Worm (Caenorhabditis elegans) whole organism, L4 larva: ENCODE measurements around the gene F54B3.1.

Experiments used
- F44E2.7 ChIP-seq: fragments of 200-800 bp; sonication (Bioruptor generic); IDR thresholded peaks from 2 replicates; pipeline ENCODE4 v2.1.2; 2022; ENCODE audit warnings: missing genetic modification characterization, missing compliant biosample characterization
- Y105C5A.15 ChIP-seq: fragments of 200-800 bp; sonication (Bioruptor generic); IDR thresholded peaks from 2 replicates; pipeline ENCODE4 v1.3.6; 2022; ENCODE audit warnings: missing genetic modification characterization, missing compliant biosample characterization
- Y75B8A.6 ChIP-seq: fragments of 200-800 bp; sonication (Bioruptor generic); IDR thresholded peaks from 2 replicates; pipeline ENCODE4 v1.3.6; 2022; ENCODE audit warnings: missing genetic modification reagents, missing genetic modification characterization, missing compliant biosample characterization
- ZK546.5 ChIP-seq, 2 experiments: sonication (generic microtip); optimal IDR thresholded peaks; 2 replicates each; lab custom pipeline; 2017; ENCODE audit warnings: missing biosample characterization in 2 of 2, missing genetic modification characterization in 2 of 2
- aha-1 ChIP-seq: fragments of 150-350 bp; peaks from one replicate; lab custom pipeline; 2014; ENCODE audit warnings: missing biosample characterization, missing genetic modification characterization
- ceh-20 ChIP-seq: fragments of 200-800 bp; sonication (Bioruptor generic); IDR thresholded peaks from 2 replicates; pipeline ENCODE4 v1.3.6; 2022; ENCODE audit warnings: missing genetic modification reagents, missing genetic modification characterization, missing compliant biosample characterization
- ceh-44 ChIP-seq: fragments of 200-800 bp; sonication (Bioruptor generic); IDR thresholded peaks from 2 replicates; pipeline ENCODE4 v1.3.6; 2022; ENCODE audit warnings: missing genetic modification reagents, missing genetic modification characterization, missing compliant biosample characterization
- daf-8 ChIP-seq: fragments of 200-800 bp; sonication (Bioruptor generic); IDR thresholded peaks from 2 replicates; pipeline ENCODE4 v1.3.6; 2022; ENCODE audit warnings: missing genetic modification characterization, missing compliant biosample characterization
- dmd-6 ChIP-seq: fragments of 200-800 bp; sonication (Bioruptor generic); IDR thresholded peaks from 2 replicates; pipeline ENCODE4 v1.3.6; 2022; ENCODE audit warnings: missing genetic modification reagents, missing genetic modification characterization, missing compliant biosample characterization
- dmd-9 ChIP-seq: fragments of 200-800 bp; sonication (Bioruptor generic); IDR thresholded peaks from 2 replicates; pipeline ENCODE4 v1.3.6; 2022; ENCODE audit warnings: missing genetic modification reagents, missing genetic modification characterization, missing compliant biosample characterization
- dve-1 ChIP-seq: sonication (generic microtip); optimal IDR thresholded peaks from 2 replicates; lab custom pipeline; 2017; ENCODE audit warnings: antibody characterized with exemption, mild to moderate bottlenecking, missing genetic modification characterization, missing compliant biosample characterization; ENCODE audit not compliant: insufficient read depth
- egl-43 ChIP-seq: fragments of 200-800 bp; sonication (Bioruptor generic); IDR thresholded peaks from 2 replicates; pipeline ENCODE4 v1.3.6; 2022; ENCODE audit warnings: missing genetic modification reagents, missing genetic modification characterization, missing compliant biosample characterization
- fos-1 ChIP-seq: fragments of 150-350 bp; optimal IDR thresholded peaks from 2 replicates; lab custom pipeline; 2014; ENCODE audit warnings: missing biosample characterization, missing genetic modification characterization
- hif-1 ChIP-seq, 2 experiments: sonication (generic microtip); optimal IDR thresholded peaks; 2 replicates each; lab custom pipeline; 2016 to 2017; ENCODE audit warnings: missing compliant biosample characterization in 2 of 2, missing genetic modification characterization in 2 of 2, missing genetic modification reagents in 2 of 2, missing genotype in 2 of 2, mild to moderate bottlenecking in 1 of 2
- hlh-11 ChIP-seq: fragments of 200-800 bp; sonication (Bioruptor generic); optimal IDR thresholded peaks from 2 replicates; lab custom pipeline; 2018; ENCODE audit warnings: mild to moderate bottlenecking, missing genetic modification characterization, missing compliant biosample characterization
- hlh-30 ChIP-seq: sonication (generic microtip); optimal IDR thresholded peaks from 2 replicates; lab custom pipeline; 2017; ENCODE audit warnings: antibody characterized with exemption, mild to moderate bottlenecking, missing genetic modification characterization, missing compliant biosample characterization; ENCODE audit not compliant: insufficient read depth
- hmg-1.1 ChIP-seq: fragments of 200-800 bp; sonication (Bioruptor generic); IDR thresholded peaks from 2 replicates; pipeline ENCODE4 v1.3.6; 2022; ENCODE audit warnings: missing genetic modification reagents, missing genetic modification characterization, missing compliant biosample characterization
- lin-15B ChIP-seq: fragments of 150-350 bp; sonication (generic microtip); optimal IDR thresholded peaks from 3 replicates; lab custom pipeline; 2014; ENCODE audit warnings: missing biosample characterization, missing genetic modification characterization
- lsy-2 ChIP-seq, 2 experiments: fragments of 150-350 bp in 1 of 2; sonication (generic microtip) in 1 of 2; optimal IDR thresholded peaks; 2 replicates each; lab custom pipeline; 2014 to 2017; ENCODE audit warnings: missing biosample characterization in 2 of 2, missing genetic modification characterization in 2 of 2
- madf-5 ChIP-seq, 2 experiments: fragments of 200-800 bp; sonication (Bioruptor generic); IDR thresholded peaks; 2 replicates each; pipeline ENCODE4 v1.3.6; 2022; ENCODE audit warnings: missing compliant biosample characterization in 2 of 2, missing genetic modification characterization in 2 of 2
- mdl-1 ChIP-seq, 2 experiments: fragments of 150-350 bp in 1 of 2; sonication (generic microtip) in 1 of 2; optimal IDR thresholded peaks; 2 replicates each; lab custom pipeline; 2014 to 2017; ENCODE audit warnings: missing biosample characterization in 2 of 2, missing genetic modification characterization in 2 of 2
- mxl-3 ChIP-seq: fragments of 200-800 bp; sonication (Bioruptor generic); optimal IDR thresholded peaks from 2 replicates; lab custom pipeline; 2018; ENCODE audit warnings: mild to moderate bottlenecking, missing genetic modification characterization, missing compliant biosample characterization
- nhr-10 ChIP-seq: fragments of 150-350 bp; optimal IDR thresholded peaks from 2 replicates; lab custom pipeline; 2014; ENCODE audit warnings: missing biosample characterization, missing genetic modification characterization
- nhr-237 ChIP-seq: sonication (generic microtip); optimal IDR thresholded peaks from 2 replicates; lab custom pipeline; 2017; ENCODE audit warnings: missing biosample characterization, missing genetic modification characterization
- nhr-28 ChIP-seq: fragments of 150-350 bp; optimal IDR thresholded peaks from 2 replicates; lab custom pipeline; 2014; ENCODE audit warnings: missing biosample characterization, missing genetic modification characterization
- pqm-1 ChIP-seq: sonication (generic microtip); optimal IDR thresholded peaks from 2 replicates; lab custom pipeline; 2017; ENCODE audit warnings: missing biosample characterization, missing genetic modification characterization
- saeg-2 ChIP-seq: fragments of 200-800 bp; sonication (Bioruptor generic); IDR thresholded peaks from 2 replicates; pipeline ENCODE4 v1.3.6; 2022; ENCODE audit warnings: missing genetic modification reagents, missing genetic modification characterization, missing compliant biosample characterization
- spr-1 ChIP-seq: sonication (generic microtip); optimal IDR thresholded peaks from 2 replicates; lab custom pipeline; 2016; ENCODE audit warnings: mild to moderate bottlenecking, missing genetic modification characterization, missing compliant biosample characterization
- spr-3 ChIP-seq: fragments of 200-800 bp; sonication (Bioruptor generic); optimal IDR thresholded peaks from 2 replicates; lab custom pipeline; 2018; ENCODE audit warnings: mild to moderate bottlenecking, missing genetic modification characterization, missing compliant biosample characterization
- tra-1 ChIP-seq: fragments of 200-800 bp; sonication (Bioruptor generic); IDR thresholded peaks from 2 replicates; pipeline ENCODE4 v1.3.6; 2022; ENCODE audit warnings: missing genetic modification reagents, missing genetic modification characterization, missing compliant biosample characterization
- unc-130 ChIP-seq: sonication (generic microtip); optimal IDR thresholded peaks from 2 replicates; lab custom pipeline; 2016; ENCODE audit warnings: missing genetic modification reagents, missing genetic modification characterization, missing compliant biosample characterization
- unc-62 ChIP-seq, 3 experiments: fragments of 150-350 bp in 1 of 3; sonication (generic microtip); optimal IDR thresholded peaks in 2 of 3; peaks in 1 of 3; 1 replicate in 1 of 3; 2 replicates in 2 of 3; lab custom pipeline; 2014 to 2017; ENCODE audit warnings: missing biosample characterization in 3 of 3, missing genetic modification characterization in 3 of 3, missing genetic modification reagents in 3 of 3, missing genotype in 1 of 3
- zfp-2 ChIP-seq: sonication (generic microtip); optimal IDR thresholded peaks from 2 replicates; lab custom pipeline; 2016; ENCODE audit warnings: mild to moderate bottlenecking, missing genetic modification characterization, missing compliant biosample characterization

The F54B3.1 gene

DNA sequence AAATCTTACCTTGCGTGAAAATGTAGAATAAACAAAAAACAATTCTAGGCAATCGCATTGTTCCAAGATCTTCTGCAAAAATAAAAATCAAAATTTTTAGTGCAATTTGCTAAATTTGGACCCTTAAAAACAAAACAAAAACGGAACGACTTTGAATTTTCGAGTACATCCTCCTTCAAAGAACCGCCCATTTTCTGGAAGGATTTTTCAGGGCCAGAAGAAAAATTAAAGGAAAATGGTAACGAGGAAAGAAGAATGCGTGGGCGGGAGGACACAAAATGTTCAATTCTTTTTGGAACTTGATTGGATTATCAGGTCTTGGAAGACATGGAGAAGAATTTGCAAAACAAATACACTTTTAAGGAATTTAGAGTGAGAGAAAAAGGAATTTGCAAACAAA lies 20.0 kb downstream of the F54B3.1 start, which contains the start of gene F54B3.4:
Gene F54B3.4 (minus strand): TSS at position 101 of the 400 bp plus-strand sequence.
- no peak for TF ChIP-seq ZK546.5 (tag; optimal IDR thresholded peaks at IDR 0.05; lab: Kevin White, UChicago)

DNA sequence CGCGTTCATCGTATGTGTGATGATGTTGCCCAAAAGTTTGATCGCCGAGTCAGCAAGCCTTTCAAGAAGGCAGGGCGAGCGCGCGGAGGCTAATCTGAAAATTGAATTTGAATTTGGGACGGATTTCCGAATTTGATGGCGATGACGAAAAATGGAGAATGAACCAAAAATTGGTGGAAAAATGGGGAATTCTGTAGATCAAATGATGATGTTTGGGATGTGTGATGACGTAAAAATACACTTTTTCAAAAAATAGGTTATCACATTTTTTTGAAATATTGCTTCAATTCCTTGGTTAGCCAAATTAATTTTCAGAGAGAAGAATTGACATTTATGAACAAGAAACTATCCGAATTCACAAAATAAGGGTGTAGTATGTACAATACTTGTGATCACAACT lies 28.5 kb downstream of the F54B3.1 start, which contains the start of gene ZK971.1:
Gene ZK971.1 (minus strand): TSS at position 101 of the 400 bp plus-strand sequence.
- TF ChIP-seq daf-8 (GFP tag; lab: Robert Waterston, UW): no peak
- no peak for TF ChIP-seq unc-62 (GFP tag; optimal IDR thresholded peaks at IDR 0.05 in 1 of 2; lab: Kevin White, UChicago)
- no peak for TF ChIP-seq unc-62 (tag; optimal IDR thresholded peaks at IDR 0.05; lab: Kevin White, UChicago)
- no peak for TF ChIP-seq tra-1 (GFP tag; lab: Robert Waterston, UW)
- no peak for TF ChIP-seq spr-3 (GFP tag; lab: Kevin White, UChicago)
- no peak for TF ChIP-seq F44E2.7 (GFP tag; lab: Robert Waterston, UW)
- no peak for TF ChIP-seq Y75B8A.6 (GFP tag; lab: Robert Waterston, UW)
- no peak for TF ChIP-seq dmd-9 (GFP tag; lab: Robert Waterston, UW)
- no peak for TF ChIP-seq madf-5 (GFP tag; IDR thresholded peaks at IDR 0.05; lab: Robert Waterston, UW)
- no peak for TF ChIP-seq ceh-44 (GFP tag; lab: Robert Waterston, UW)
- TF ChIP-seq, all 104 proteins: peak for 0

DNA sequence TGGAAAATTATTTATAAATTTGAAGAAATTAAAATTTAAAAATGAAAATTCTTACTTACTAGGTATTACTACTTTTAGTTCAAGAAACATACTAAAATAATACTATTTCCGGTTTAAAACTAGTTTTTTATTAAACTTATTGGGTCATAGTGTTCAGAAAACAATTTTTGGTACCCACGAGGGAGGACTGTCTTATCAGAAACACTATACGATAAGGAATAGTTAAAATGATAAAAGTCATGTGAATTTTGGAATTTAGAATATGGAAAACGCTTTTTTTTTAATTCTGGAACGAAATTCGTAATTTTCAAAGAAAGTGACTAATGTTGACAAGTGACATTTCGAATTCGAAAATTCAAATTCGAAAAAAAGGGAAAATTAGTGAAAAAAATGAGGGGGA lies 30.6 kb downstream of the F54B3.1 start:
- TF ChIP-seq zfp-2 (tag; lab: Kevin White, UChicago): no peak
- no peak for TF ChIP-seq nhr-10 (tag; lab: Kevin White, UChicago)
- no peak for TF ChIP-seq egl-43 (GFP tag; lab: Robert Waterston, UW)
- TF ChIP-seq dve-1 (tag; lab: Kevin White, UChicago): peak; percentile 17
- TF ChIP-seq lsy-2 (tag; optimal IDR thresholded peaks at IDR 0.05; lab: Kevin White, UChicago): no peak
- peak in 1 of 2 experiments; percentile 2 for TF ChIP-seq mdl-1 (tag; optimal IDR thresholded peaks at IDR 0.05; lab: Kevin White, UChicago)
- peak; percentile 27 for TF ChIP-seq pqm-1 (tag; lab: Kevin White, UChicago)

DNA sequence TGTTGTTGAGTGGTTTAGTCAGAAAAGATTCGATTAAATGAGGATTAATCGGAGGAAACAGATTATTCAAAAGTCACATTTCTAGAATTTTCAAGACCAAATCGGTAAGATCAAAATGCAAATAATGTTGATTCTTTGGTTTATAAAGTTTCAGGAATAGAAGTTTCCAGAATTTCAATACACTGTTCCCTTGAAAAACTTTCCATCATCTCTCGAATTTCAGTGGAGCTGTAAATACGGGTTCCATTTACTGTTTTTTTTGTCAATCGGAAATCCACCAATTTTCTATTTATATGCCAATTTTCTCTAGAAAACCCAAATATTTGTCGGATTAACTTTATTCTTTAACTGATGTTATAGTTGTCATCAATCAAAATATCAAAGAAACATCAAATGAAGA lies 32.1 kb downstream of the F54B3.1 start:
- TF ChIP-seq saeg-2 (GFP tag; lab: Robert Waterston, UW) (no peak), aha-1 (tag; lab: Kevin White, UChicago) (peak; percentile 69)
- TF ChIP-seq, all 104 proteins: peak for 1

DNA sequence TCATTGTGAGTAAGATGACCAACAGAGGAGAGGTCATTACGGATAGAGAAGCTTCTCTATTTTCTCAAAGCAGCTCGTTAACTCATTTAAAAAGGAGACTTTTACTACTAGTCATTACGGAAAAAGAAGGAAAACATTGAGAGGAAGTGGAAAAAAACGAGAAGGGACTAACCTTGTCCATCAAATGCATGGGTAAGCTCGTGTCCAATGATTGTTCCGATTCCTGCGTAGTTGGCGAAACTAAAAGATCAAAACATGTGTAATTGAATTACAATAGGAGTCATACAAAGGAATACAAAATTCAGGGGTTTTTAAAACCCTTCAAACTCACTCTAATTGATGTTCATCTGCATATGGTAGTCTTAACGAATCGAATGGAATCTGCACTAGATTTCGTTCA lies 33.9 kb downstream of the F54B3.1 start:
- TF ChIP-seq spr-3 (GFP tag; lab: Kevin White, UChicago) (no peak), unc-62 (GFP tag; optimal IDR thresholded peaks at IDR 0.05 in 1 of 2; lab: Kevin White, UChicago) (peak in 1 of 2 experiments; percentile 98), unc-62 (tag; optimal IDR thresholded peaks at IDR 0.05; lab: Kevin White, UChicago) (no peak)

DNA sequence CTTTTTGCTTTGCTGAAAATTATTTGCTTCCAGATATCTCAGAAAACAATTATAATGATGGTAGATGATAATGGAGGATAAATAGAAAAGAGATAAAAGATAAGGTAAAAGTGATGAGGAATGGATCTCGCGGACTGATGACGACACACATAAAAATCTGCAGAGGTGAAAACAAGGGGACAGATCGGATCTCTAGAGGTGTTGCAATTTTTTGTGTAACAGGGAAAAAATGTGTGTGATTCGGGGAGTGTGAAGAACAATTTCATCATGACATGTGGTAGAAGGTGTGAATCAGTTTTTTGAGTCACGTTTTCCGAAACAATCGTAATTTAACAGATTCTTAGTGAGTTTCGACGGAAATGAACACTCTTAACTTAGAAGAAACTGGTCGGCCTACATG lies 37.9 kb downstream of the F54B3.1 start:
- TF ChIP-seq hlh-30 (tag; lab: Kevin White, UChicago) (peak; percentile 70), unc-130 (GFP tag; lab: Kevin White, UChicago) (no peak), mxl-3 (GFP tag; lab: Kevin White, UChicago) (peak; percentile 78), aha-1 (tag; lab: Kevin White, UChicago) (no peak), spr-1 (tag; lab: Kevin White, UChicago) (no peak), mdl-1 (tag; optimal IDR thresholded peaks at IDR 0.05; lab: Kevin White, UChicago) (peak in 1 of 2 experiments; percentile 39), hlh-11 (tag; lab: Kevin White, UChicago) (peak; percentile 48), nhr-237 (tag; lab: Kevin White, UChicago) (no peak)

DNA sequence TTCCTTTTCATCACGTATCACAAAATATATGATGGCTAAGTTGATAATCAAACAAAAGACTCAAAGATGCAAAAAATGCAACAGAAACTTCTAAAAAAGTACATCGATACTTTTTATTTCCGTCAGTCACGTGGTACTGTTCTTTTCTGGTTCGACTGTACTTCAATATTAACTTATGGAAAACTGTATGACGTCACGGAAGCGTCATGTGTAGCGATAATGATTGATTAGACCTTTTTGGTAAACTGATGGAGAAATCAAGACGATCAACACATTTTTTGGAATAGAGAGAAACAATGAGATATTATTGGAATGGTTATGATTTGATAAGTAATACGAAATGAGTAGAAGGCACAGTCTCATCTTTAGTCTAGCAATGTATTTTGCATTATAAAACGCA lies 43.2 kb downstream of the F54B3.1 start:
- TF ChIP-seq unc-62 (GFP tag; optimal IDR thresholded peaks at IDR 0.05 in 1 of 2; lab: Kevin White, UChicago) (peak in 1 of 2 experiments; percentile 81), unc-62 (tag; optimal IDR thresholded peaks at IDR 0.05; lab: Kevin White, UChicago) (no peak), saeg-2 (GFP tag; lab: Robert Waterston, UW) (no peak), lin-15B (tag; lab: Kevin White, UChicago) (no peak), Y105C5A.15 (GFP tag; lab: Robert Waterston, UW) (no peak), mdl-1 (tag; optimal IDR thresholded peaks at IDR 0.05; lab: Kevin White, UChicago) (peak in 1 of 2 experiments; percentile 51), tra-1 (GFP tag; lab: Robert Waterston, UW) (peak; percentile 57; the same call in 1 of the 2 replicates), lsy-2 (tag; optimal IDR thresholded peaks at IDR 0.05; lab: Kevin White, UChicago) (peak in 1 of 2 experiments; percentile 37), ZK546.5 (tag; optimal IDR thresholded peaks at IDR 0.05; lab: Kevin White, UChicago) (no peak), hmg-1.1 (no peak), nhr-28 (tag; lab: Kevin White, UChicago) (peak; percentile 68), hif-1 (tag; optimal IDR thresholded peaks at IDR 0.05; lab: Kevin White, UChicago) (no peak), ceh-20 (peak; percentile 34; the same call in 1 of the 2 replicates), hlh-30 (tag; lab: Kevin White, UChicago) (peak; percentile 46), dmd-6 (GFP tag; lab: Robert Waterston, UW) (peak; percentile 38), fos-1 (tag; lab: Kevin White, UChicago) (no peak)
- TF ChIP-seq, all 104 proteins: peak for 8
